4 worm cellular contexts compared by ENCODE assay signal in the genomic region with DNA sequence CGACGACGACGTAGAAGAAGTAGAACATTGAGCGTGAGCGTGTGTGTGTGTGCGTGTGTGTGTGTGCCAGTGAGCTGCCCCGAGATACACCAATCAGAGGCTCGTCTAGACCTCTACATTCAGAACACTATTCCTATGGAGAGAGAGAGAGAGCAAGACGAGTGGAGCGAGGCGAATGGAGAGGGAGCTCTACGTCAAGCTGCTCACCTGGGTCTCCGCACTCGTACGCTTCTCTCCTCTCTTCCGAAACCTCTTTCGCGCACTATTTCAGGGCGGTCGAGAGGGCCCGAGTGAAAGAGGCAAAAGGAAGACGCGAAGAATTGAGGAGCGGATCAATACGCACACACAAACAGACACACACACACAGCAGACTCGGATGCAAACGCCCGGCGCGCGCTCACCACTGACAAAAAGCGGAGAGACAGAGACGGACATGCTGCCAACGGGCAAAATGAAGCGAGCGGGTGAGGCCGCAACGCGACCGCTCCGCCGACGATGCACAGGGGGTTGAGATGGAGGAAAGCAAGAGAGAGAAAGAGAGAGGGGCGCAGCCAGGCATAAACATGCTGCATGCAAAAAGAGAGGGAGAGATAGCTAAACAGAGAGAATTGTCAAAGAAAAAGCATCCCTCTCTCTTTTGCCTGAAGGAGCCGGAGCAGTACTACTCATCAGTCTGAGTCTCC.
TF ChIP-seq lines count a peak whose summit lies in the region.

No protein-coding gene starts in this region.

TF ChIP-seq in whole organism, L1 larva, 84 proteins besides CTCF, POLR2A, EP300 and RAD21 (continued from another document and continues in another):
- peak; percentile 49 to 64 for TF ChIP-seq egl-27 (tag; optimal IDR thresholded peaks at IDR 0.05; lab: Kevin White, UChicago)
- peak; percentile 30 for TF ChIP-seq sox-4 (tag; optimal IDR thresholded peaks at IDR 0.05; lab: Kevin White, UChicago)
- TF ChIP-seq fkh-8 (tag; optimal IDR thresholded peaks at IDR 0.05; lab: Kevin White, UChicago): peak; percentile 91
- peak; percentile 37 for TF ChIP-seq aly-2 (tag; optimal IDR thresholded peaks at IDR 0.05; lab: Kevin White, UChicago)
- no peak for TF ChIP-seq efl-3 (GFP tag; optimal IDR thresholded peaks at IDR 0.05; lab: Kevin White, UChicago)
- TF ChIP-seq unc-98 (GFP tag; IDR thresholded peaks at IDR 0.05; lab: Robert Waterston, UW): no peak
- TF ChIP-seq pqm-1 (tag; optimal IDR thresholded peaks at IDR 0.05; lab: Kevin White, UChicago): no peak
- TF ChIP-seq lsy-2 (tag; optimal IDR thresholded peaks at IDR 0.05; lab: Kevin White, UChicago): peak; percentile 73 to 80
- peak; percentile 53 for TF ChIP-seq snpc-4 (tag; optimal IDR thresholded peaks at IDR 0.05; lab: Kevin White, UChicago)
- TF ChIP-seq nhr-12 (tag; optimal IDR thresholded peaks at IDR 0.05; lab: Kevin White, UChicago): no peak
- peak; percentile 53 for TF ChIP-seq elt-2 (tag; optimal IDR thresholded peaks at IDR 0.05; lab: Kevin White, UChicago)
- TF ChIP-seq hlh-4 (tag; optimal IDR thresholded peaks at IDR 0.05; lab: Kevin White, UChicago): no peak
- TF ChIP-seq ceh-63 (GFP tag; optimal IDR thresholded peaks at IDR 0.05; lab: Kevin White, UChicago): no peak
- peak; percentile 25 for TF ChIP-seq F16B12.6 (tag; optimal IDR thresholded peaks at IDR 0.05; lab: Kevin White, UChicago)
- TF ChIP-seq lin-14 (GFP tag; optimal IDR thresholded peaks at IDR 0.05; lab: Kevin White, UChicago): peak; percentile 95
- TF ChIP-seq mep-1 (tag; optimal IDR thresholded peaks at IDR 0.05; lab: Kevin White, UChicago): peak; percentile 31
- peak; percentile 29 for TF ChIP-seq nhr-76 (tag; optimal IDR thresholded peaks at IDR 0.05; lab: Kevin White, UChicago)
- TF ChIP-seq unc-86 (tag; optimal IDR thresholded peaks at IDR 0.05; lab: Kevin White, UChicago): peak; percentile 93
- TF ChIP-seq C16A3.4 (tag; optimal IDR thresholded peaks at IDR 0.05; lab: Kevin White, UChicago): peak; percentile 75
- TF ChIP-seq lin-39 (tag; optimal IDR thresholded peaks at IDR 0.05; lab: Kevin White, UChicago): peak; percentile 8
- TF ChIP-seq mef-2 (tag; optimal IDR thresholded peaks at IDR 0.05; lab: Kevin White, UChicago): peak; percentile 6
- TF ChIP-seq Y116A8C.19 (tag; optimal IDR thresholded peaks at IDR 0.05; lab: Kevin White, UChicago; ENCODE audit: borderline replicate concordance): no peak
- TF ChIP-seq nhr-237 (tag; optimal IDR thresholded peaks at IDR 0.05; lab: Kevin White, UChicago): no peak
- no peak for TF ChIP-seq sptf-1 (tag; optimal IDR thresholded peaks at IDR 0.05; lab: Kevin White, UChicago)
- no peak for TF ChIP-seq grh-1 (GFP tag; IDR thresholded peaks at IDR 0.05; lab: Robert Waterston, UW)
- peak; percentile 55 for TF ChIP-seq fkh-10 (GFP tag; optimal IDR thresholded peaks at IDR 0.05; lab: Kevin White, UChicago)
- no peak for TF ChIP-seq nhr-84 (tag; optimal IDR thresholded peaks at IDR 0.05; lab: Kevin White, UChicago)
- TF ChIP-seq zip-4 (GFP tag; optimal IDR thresholded peaks at IDR 0.05; lab: Kevin White, UChicago): no peak
- TF ChIP-seq lir-3 (tag; optimal IDR thresholded peaks at IDR 0.05; lab: Kevin White, UChicago; ENCODE audit: poor library complexity): peak; percentile 52
- TF ChIP-seq fos-1 (tag; optimal IDR thresholded peaks at IDR 0.05; lab: Kevin White, UChicago): peak; percentile 33
- peak; percentile 38 for TF ChIP-seq blmp-1 (tag; optimal IDR thresholded peaks at IDR 0.05; lab: Kevin White, UChicago)

TF ChIP-seq in whole organism, L3 larva, 47 proteins besides CTCF, POLR2A, EP300 and RAD21 (continued from another document):
- TF ChIP-seq unc-62 (GFP tag; optimal IDR thresholded peaks at IDR 0.05; lab: Kevin White, UChicago) (peak; percentile 6), ceh-28 (tag; optimal IDR thresholded peaks at IDR 0.05; lab: Kevin White, UChicago) (peak; percentile 84), nhr-23 (tag; optimal IDR thresholded peaks at IDR 0.05; lab: Kevin White, UChicago) (peak; percentile 61), daf-12 (tag; optimal IDR thresholded peaks at IDR 0.05; lab: Kevin White, UChicago) (no peak), mml-1 (tag; optimal IDR thresholded peaks at IDR 0.05; lab: Kevin White, UChicago) (no peak), egl-27 (tag; optimal IDR thresholded peaks at IDR 0.05; lab: Kevin White, UChicago) (no peak), nhr-12 (tag; optimal IDR thresholded peaks at IDR 0.05; lab: Kevin White, UChicago) (no peak), skn-1 (tag; optimal IDR thresholded peaks at IDR 0.05; lab: Kevin White, UChicago) (peak; percentile 69), nhr-77 (tag; optimal IDR thresholded peaks at IDR 0.05; lab: Kevin White, UChicago) (no peak), nhr-43 (tag; optimal IDR thresholded peaks at IDR 0.05; lab: Kevin White, UChicago; ENCODE audit: poor library complexity, severe bottlenecking) (peak; percentile 39), unc-39 (tag; optimal IDR thresholded peaks at IDR 0.05; lab: Kevin White, UChicago) (no peak), hmg-11 (tag; optimal IDR thresholded peaks at IDR 0.05; lab: Kevin White, UChicago) (peak; percentile 96), R02D3.7 (tag; optimal IDR thresholded peaks at IDR 0.05; lab: Kevin White, UChicago) (peak; percentile 51), elt-1 (tag; optimal IDR thresholded peaks at IDR 0.05; lab: Kevin White, UChicago) (no peak), ZK546.5 (tag; optimal IDR thresholded peaks at IDR 0.05; lab: Kevin White, UChicago) (no peak), aly-2 (tag; optimal IDR thresholded peaks at IDR 0.05; lab: Kevin White, UChicago) (no peak), nfya-1 (tag; optimal IDR thresholded peaks at IDR 0.05; lab: Kevin White, UChicago; ENCODE audit: insufficient read depth) (peak; percentile 98), pqm-1 (tag; optimal IDR thresholded peaks at IDR 0.05; lab: Kevin White, UChicago) (peak; percentile 47), jun-1 (tag; optimal IDR thresholded peaks at IDR 0.05; lab: Kevin White, UChicago) (peak; percentile 93), ceh-82 (tag; optimal IDR thresholded peaks at IDR 0.05; lab: Kevin White, UChicago) (peak; percentile 25), nhr-28 (tag; optimal IDR thresholded peaks at IDR 0.05; lab: Kevin White, UChicago) (no peak), ceh-9 (tag; optimal IDR thresholded peaks at IDR 0.05; lab: Kevin White, UChicago) (no peak), sea-2 (GFP tag; optimal IDR thresholded peaks at IDR 0.05; lab: Kevin White, UChicago) (peak; percentile 68), ztf-11 (tag; optimal IDR thresholded peaks at IDR 0.05; lab: Kevin White, UChicago) (no peak), ama-1 (optimal IDR thresholded peaks at IDR 0.05; lab: Kevin White, UChicago) (no peak), lin-39 (tag; optimal IDR thresholded peaks at IDR 0.05; lab: Kevin White, UChicago) (peak; percentile 89), ceh-16 (tag; optimal IDR thresholded peaks at IDR 0.05; lab: Kevin White, UChicago) (no peak), elt-3 (tag; optimal IDR thresholded peaks at IDR 0.05; lab: Kevin White, UChicago) (no peak), egl-5 (tag; optimal IDR thresholded peaks at IDR 0.05; lab: Kevin White, UChicago) (peak; percentile 90)

TF ChIP-seq in whole organism, early embryonic, 17 proteins besides CTCF, POLR2A, EP300 and RAD21 (continued from another document):
- TF ChIP-seq hnd-1 (tag; optimal IDR thresholded peaks at IDR 0.05; lab: Kevin White, UChicago): no peak

TF ChIP-seq in whole organism, young adult, 124 proteins besides CTCF, POLR2A, EP300 and RAD21 (continued from another document):
- TF ChIP-seq cebp-1 (GFP tag; IDR thresholded peaks at IDR 0.05; lab: Robert Waterston, UW): 0 out of 2 replicates have a peak, but pooled peaks have one; percentile 50
- peak; percentile 90 for TF ChIP-seq cebp-1 (tag; optimal IDR thresholded peaks at IDR 0.05; lab: Kevin White, UChicago)
- TF ChIP-seq F10E7.11 (tag; optimal IDR thresholded peaks at IDR 0.05; lab: Kevin White, UChicago): peak; percentile 51
- peak; percentile 50 for TF ChIP-seq dpff-1 (tag; optimal IDR thresholded peaks at IDR 0.05; lab: Kevin White, UChicago)
- TF ChIP-seq K11D2.4 (GFP tag; IDR thresholded peaks at IDR 0.05; lab: Robert Waterston, UW): peak; percentile 73
- peak; percentile 59 for TF ChIP-seq F52B5.7 (tag; optimal IDR thresholded peaks at IDR 0.05; lab: Kevin White, UChicago)
- peak; percentile 17 for TF ChIP-seq efl-1 (GFP tag; optimal IDR thresholded peaks at IDR 0.05; lab: Kevin White, UChicago)
- 0 out of 2 replicates have a peak, but pooled peaks have one; percentile 8 for TF ChIP-seq rcor-1 (GFP tag; IDR thresholded peaks at IDR 0.05; lab: Robert Waterston, UW)
- TF ChIP-seq attf-5 (GFP tag; optimal IDR thresholded peaks at IDR 0.05; lab: Kevin White, UChicago): peak; percentile 89
- TF ChIP-seq T26A5.8 (tag; optimal IDR thresholded peaks at IDR 0.05; lab: Kevin White, UChicago): no peak
- TF ChIP-seq lin-40 (tag; optimal IDR thresholded peaks at IDR 0.05; lab: Kevin White, UChicago): peak; percentile 91
- TF ChIP-seq ceh-100 (GFP tag; IDR thresholded peaks at IDR 0.05; lab: Robert Waterston, UW): 0 out of 2 replicates have a peak, but pooled peaks have one; percentile 24
- no peak for TF ChIP-seq C17E4.6 (GFP tag; IDR thresholded peaks at IDR 0.05; lab: Robert Waterston, UW)
- TF ChIP-seq C06A6.2 (GFP tag; conservative IDR thresholded peaks at IDR 0.05; lab: Robert Waterston, UW): peak; percentile 55; the same call in 1 of the 2 replicates
- TF ChIP-seq egl-18 (GFP tag; IDR thresholded peaks at IDR 0.05; lab: Robert Waterston, UW): no peak
- TF ChIP-seq B0336.3 (GFP tag; IDR thresholded peaks at IDR 0.05; lab: Robert Waterston, UW): peak; percentile 91
- TF ChIP-seq attf-3 (GFP tag; conservative IDR thresholded peaks at IDR 0.05; lab: Robert Waterston, UW): no peak
- TF ChIP-seq nhr-80 (tag; optimal IDR thresholded peaks at IDR 0.05; lab: Kevin White, UChicago): peak; percentile 83
- no peak for TF ChIP-seq nhr-120 (GFP tag; IDR thresholded peaks at IDR 0.05; lab: Robert Waterston, UW)
- TF ChIP-seq atf-7 (tag; optimal IDR thresholded peaks at IDR 0.05; lab: Kevin White, UChicago): peak; percentile 75
- TF ChIP-seq sdz-38 (tag; optimal IDR thresholded peaks at IDR 0.05; lab: Kevin White, UChicago): no peak
- TF ChIP-seq ceh-27 (GFP tag; optimal IDR thresholded peaks at IDR 0.05; lab: Kevin White, UChicago): peak; percentile 76
- TF ChIP-seq gei-17 (GFP tag; optimal IDR thresholded peaks at IDR 0.05; lab: Kevin White, UChicago): peak; percentile 65
- no peak for TF ChIP-seq ets-4 (GFP tag; optimal IDR thresholded peaks at IDR 0.05; lab: Kevin White, UChicago)
- 0 out of 2 replicates have a peak, but pooled peaks have one; percentile 57 for TF ChIP-seq ekl-4 (GFP tag; IDR thresholded peaks at IDR 0.05; lab: Robert Waterston, UW)
- peak; percentile 32 for TF ChIP-seq tbp1 (GFP tag; optimal IDR thresholded peaks at IDR 0.05; lab: Kevin White, UChicago)
- no peak for TF ChIP-seq ztf-6 (GFP tag; IDR thresholded peaks at IDR 0.05; lab: Robert Waterston, UW)
- TF ChIP-seq T07F8.4 (tag; optimal IDR thresholded peaks at IDR 0.05; lab: Kevin White, UChicago): peak; percentile 41
- TF ChIP-seq zfh-2 (GFP tag; conservative IDR thresholded peaks at IDR 0.05; lab: Robert Waterston, UW): peak; percentile 99
- peak; percentile 40 for TF ChIP-seq ZK185.1 (tag; optimal IDR thresholded peaks at IDR 0.05; lab: Kevin White, UChicago; ENCODE audit: poor library complexity, severe bottlenecking)
- TF ChIP-seq lsy-27 (tag; optimal IDR thresholded peaks at IDR 0.05; lab: Kevin White, UChicago; ENCODE audit: borderline replicate concordance, insufficient read depth): no peak
